Worm (Caenorhabditis elegans) whole organism, early embryonic: ENCODE data around the gene H34I24.1.

Experiments used
- ama-1 ChIP-seq: fragments of 150-350 bp; optimal IDR thresholded peaks from 2 replicates; lab custom pipeline; 2014
- ceh-36 ChIP-seq: sonication (generic microtip); optimal IDR thresholded peaks from 2 replicates; lab custom pipeline; 2016; ENCODE audit warnings: missing genetic modification characterization, inconsistent platforms, missing compliant biosample characterization
- flt-1 ChIP-seq: fragments of 200-800 bp; sonication (Bioruptor generic); IDR thresholded peaks from 2 replicates; pipeline ENCODE4 v1.3.6; 2022; ENCODE audit warnings: missing genetic modification characterization, missing compliant biosample characterization
- hmbx-1 ChIP-seq: sonication (generic microtip); optimal IDR thresholded peaks from 2 replicates; lab custom pipeline; 2016; ENCODE audit warnings: mild to moderate bottlenecking, missing genetic modification characterization, missing compliant biosample characterization
- tbx-37 ChIP-seq: fragments of 200-800 bp; sonication (Bioruptor generic); conservative IDR thresholded peaks from 2 replicates; pipeline ENCODE4 v1.3.6; 2022; ENCODE audit warnings: missing genetic modification reagents, missing genetic modification characterization, missing compliant biosample characterization
- tra-4 ChIP-seq: sonication (generic microtip); optimal IDR thresholded peaks from 2 replicates; lab custom pipeline; 2017; ENCODE audit warnings: missing genetic modification characterization, missing compliant biosample characterization

DNA sequence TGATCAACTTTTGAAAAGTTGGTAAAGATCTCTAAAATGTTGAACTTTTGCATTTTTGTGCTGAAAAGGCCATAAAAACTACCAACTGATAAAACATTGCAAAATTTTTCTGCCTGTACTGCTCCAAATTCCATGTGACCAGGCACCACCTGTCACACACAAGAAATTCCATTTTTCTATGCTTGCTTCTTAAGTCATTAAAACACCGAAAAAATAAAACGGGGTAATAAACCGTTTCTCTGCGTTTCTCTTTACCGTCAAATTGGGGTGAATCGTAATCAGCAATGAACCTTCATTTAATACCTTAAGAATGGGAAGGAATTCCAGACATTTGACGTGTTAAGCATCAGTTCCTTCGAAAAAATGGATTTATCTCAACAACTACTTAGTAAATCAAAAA, 23.4 kb downstream of the H34I24.1 start:
- TF ChIP-seq tra-4 (tag; lab: Kevin White, UChicago) (no peak), flt-1 (GFP tag; lab: Robert Waterston, UW) (no peak), hmbx-1 (tag; lab: Kevin White, UChicago) (no peak), tbx-37 (GFP tag; lab: Robert Waterston, UW) (no peak), ama-1 (lab: Kevin White, UChicago) (no peak), ceh-36 (tag; lab: Kevin White, UChicago) (no peak)
